Worm (Caenorhabditis elegans): ENCODE measurements around the gene sago-1.

sago-1 gene

DNA sequence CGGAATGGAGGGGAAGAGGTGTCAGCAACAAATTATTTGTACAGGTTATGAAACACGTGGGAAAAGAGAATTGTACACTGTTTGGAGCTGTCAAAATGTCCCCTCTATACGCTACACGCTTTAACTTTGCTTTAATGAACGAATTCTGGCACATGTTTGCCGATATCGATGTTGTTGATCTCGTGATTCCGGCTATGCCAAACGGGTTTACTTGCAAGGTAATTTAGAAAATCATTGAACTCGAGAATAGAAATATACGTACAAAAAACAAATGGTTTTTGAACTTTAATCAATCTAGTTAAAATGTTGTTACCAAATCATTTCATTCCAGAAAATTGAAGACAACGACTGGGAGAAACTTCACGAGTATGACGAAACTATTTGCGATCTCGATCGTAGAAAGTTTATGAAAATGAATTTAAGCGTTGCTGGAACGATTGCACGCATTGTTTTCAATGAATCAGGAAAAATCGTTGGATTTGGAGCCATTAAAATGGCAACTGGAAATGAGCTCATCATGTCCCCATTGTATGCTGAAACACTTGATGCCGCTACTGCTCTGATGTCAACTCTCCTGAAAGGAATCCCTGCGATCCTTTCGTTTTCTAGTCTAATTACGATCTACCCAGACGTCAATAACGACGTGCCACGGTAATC is 26.3 kb upstream of the sago-1 start (continued):
- TF ChIP-seq D1046.2 (GFP tag; IDR thresholded peaks at IDR 0.05) (no peak), ceh-20 (GFP tag; IDR thresholded peaks at IDR 0.05) (0 out of 2 replicates have a peak, but pooled peaks have one; percentile 6), rbr-2 (tag; optimal IDR thresholded peaks at IDR 0.05) (no peak), T20F7.1 (GFP tag; optimal IDR thresholded peaks at IDR 0.05) (no peak), mxl-2 (GFP tag; conservative IDR thresholded peaks at IDR 0.05) (no peak), lin-15B (tag; optimal IDR thresholded peaks at IDR 0.05) (no peak), nhr-11 (tag; optimal IDR thresholded peaks at IDR 0.05) (no peak), skn-1 (tag; optimal IDR thresholded peaks at IDR 0.05) (no peak), Y48G9A.11 (GFP tag; IDR thresholded peaks at IDR 0.05) (no peak), lin-38 (GFP tag; IDR thresholded peaks at IDR 0.05) (0 out of 2 replicates have a peak, but pooled peaks have one; percentile 8), daf-16 (GFP tag; optimal IDR thresholded peaks at IDR 0.05) (no peak), daf-16 (tag; optimal IDR thresholded peaks at IDR 0.05) (peak; percentile 65), madf-5 (GFP tag; IDR thresholded peaks at IDR 0.05) (no peak), arid-1 (GFP tag; conservative IDR thresholded peaks at IDR 0.05) (no peak), fkh-10 (GFP tag; optimal IDR thresholded peaks at IDR 0.05) (no peak), dmd-8 (GFP tag; IDR thresholded peaks at IDR 0.05) (no peak), lir-3 (tag; optimal IDR thresholded peaks at IDR 0.05) (no peak), F49E8.2 (tag; optimal IDR thresholded peaks at IDR 0.05; ENCODE audit: borderline replicate concordance) (no peak), nhr-237 (tag; optimal IDR thresholded peaks at IDR 0.05) (no peak), sdz-12 (GFP tag; optimal IDR thresholded peaks at IDR 0.05) (peak; percentile 11), ceh-44 (GFP tag; IDR thresholded peaks at IDR 0.05) (no peak), lin-1 (GFP tag; IDR thresholded peaks at IDR 0.05) (no peak), dmd-6 (GFP tag; IDR thresholded peaks at IDR 0.05) (peak; percentile 24; the same call in 1 of the 2 replicates), F10B5.3 (tag; optimal IDR thresholded peaks at IDR 0.05) (no peak), R02D3.7 (tag; optimal IDR thresholded peaks at IDR 0.05) (no peak), zfp-2 (tag; optimal IDR thresholded peaks at IDR 0.05) (no peak), ama-1 (optimal IDR thresholded peaks at IDR 0.05) (peak; percentile 86), egl-43 (GFP tag; IDR thresholded peaks at IDR 0.05) (no peak), lin-39 (tag; optimal IDR thresholded peaks at IDR 0.05) (no peak), nhr-77 (tag; optimal IDR thresholded peaks at IDR 0.05) (peak; percentile 46), zfp-3 (GFP tag; conservative IDR thresholded peaks at IDR 0.05) (no peak), dve-1 (tag; optimal IDR thresholded peaks at IDR 0.05; ENCODE audit: insufficient read depth) (peak; percentile 23), nhr-48 (tag; optimal IDR thresholded peaks at IDR 0.05) (no peak)

DNA sequence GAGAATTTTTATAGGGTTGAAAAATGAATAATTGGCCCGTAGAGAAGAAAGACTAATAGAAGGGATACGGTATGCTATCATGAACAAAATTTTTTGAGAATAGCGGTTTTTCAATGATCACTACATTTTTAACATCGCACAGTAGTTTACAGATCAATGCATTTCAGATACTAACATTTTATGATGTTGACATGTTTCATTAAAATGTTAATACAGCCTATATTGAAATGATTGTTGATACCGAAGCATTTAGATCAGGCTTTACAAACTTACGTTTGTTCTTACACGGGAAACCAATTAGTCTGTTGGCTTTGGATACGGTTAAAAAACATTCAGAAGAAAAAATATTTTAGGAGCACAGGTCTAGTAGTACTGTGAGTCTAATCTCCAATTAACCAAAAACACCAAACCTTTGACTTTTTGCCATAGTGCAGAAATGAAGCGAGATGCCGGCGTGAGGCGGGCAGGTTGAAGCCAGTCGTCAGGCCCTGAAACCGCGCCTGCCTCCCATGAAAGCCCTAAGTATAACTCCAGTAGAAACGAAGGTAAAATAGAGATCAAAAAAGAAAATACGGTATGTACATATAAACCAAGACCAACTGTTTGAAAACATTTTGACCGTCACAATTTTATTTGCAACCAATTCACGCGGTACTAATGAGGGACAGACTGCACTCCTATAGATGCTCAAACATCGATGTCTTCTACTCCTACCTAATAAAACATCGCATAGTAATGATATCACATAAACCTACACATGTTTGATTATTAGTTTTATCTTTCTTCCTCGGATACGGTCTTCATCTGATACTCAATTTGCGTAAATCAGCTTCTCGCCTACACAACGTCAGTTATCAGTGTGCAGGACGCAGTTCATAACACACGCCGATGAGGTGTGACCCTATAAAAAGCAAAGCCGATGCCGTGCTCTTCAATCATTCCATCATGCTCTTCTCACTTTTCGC is 25.2 kb upstream of the sago-1 start, which contains the start of gene fil-2:
Gene fil-2, plus strand, starts transcription at position 915 of the 965 bp plus-strand sequence.
- no peak for TF ChIP-seq dmd-8 (GFP tag; IDR thresholded peaks at IDR 0.05)
- peak; percentile 5 for TF ChIP-seq gei-8 (GFP tag; optimal IDR thresholded peaks at IDR 0.05)
- peak; percentile 93 for TF ChIP-seq nhr-77 (tag; optimal IDR thresholded peaks at IDR 0.05)
- no peak for TF ChIP-seq mxl-2 (GFP tag; conservative IDR thresholded peaks at IDR 0.05)
- TF ChIP-seq zip-11 (GFP tag; IDR thresholded peaks at IDR 0.05), result no peak
- TF ChIP-seq ZK337.2 (GFP tag; IDR thresholded peaks at IDR 0.05), result no peak
- TF ChIP-seq rbr-2 (tag; optimal IDR thresholded peaks at IDR 0.05), result no peak
- no peak for TF ChIP-seq Y105C5A.15 (GFP tag; IDR thresholded peaks at IDR 0.05)
- TF ChIP-seq nhr-10 (tag; optimal IDR thresholded peaks at IDR 0.05), result no peak
- no peak for TF ChIP-seq snpc-4 (tag; optimal IDR thresholded peaks at IDR 0.05)
- TF ChIP-seq skn-1 (tag; optimal IDR thresholded peaks at IDR 0.05), result no peak
- TF ChIP-seq ama-1 (optimal IDR thresholded peaks at IDR 0.05), result peak; percentile 24
- TF ChIP-seq F10B5.3 (tag; optimal IDR thresholded peaks at IDR 0.05), result no peak
- TF ChIP-seq dmd-9 (GFP tag; IDR thresholded peaks at IDR 0.05), result no peak
- TF ChIP-seq mes-2 (tag; optimal IDR thresholded peaks at IDR 0.05; ENCODE audit: poor library complexity, severe bottlenecking), result no peak
- TF ChIP-seq lir-3 (tag; optimal IDR thresholded peaks at IDR 0.05), result no peak
- no peak for TF ChIP-seq Y5F2A.4 (GFP tag; optimal IDR thresholded peaks at IDR 0.05)
- TF ChIP-seq attf-4 (tag; optimal IDR thresholded peaks at IDR 0.05), result no peak
- TF ChIP-seq ceh-44 (GFP tag; IDR thresholded peaks at IDR 0.05), result no peak
- TF ChIP-seq R02D3.7 (tag; optimal IDR thresholded peaks at IDR 0.05), result no peak
- no peak for TF ChIP-seq ctbp-1 (GFP tag; IDR thresholded peaks at IDR 0.05)
- no peak for TF ChIP-seq ztf-11 (tag; optimal IDR thresholded peaks at IDR 0.05)
- peak; percentile 59 for TF ChIP-seq mep-1 (tag; optimal IDR thresholded peaks at IDR 0.05)
- TF ChIP-seq hlh-30 (tag; optimal IDR thresholded peaks at IDR 0.05; ENCODE audit: insufficient read depth), result peak; percentile 5
- no peak for TF ChIP-seq aly-2 (tag; optimal IDR thresholded peaks at IDR 0.05)

All from whole organism, L4 larva.